Worm (Caenorhabditis elegans) whole organism, mixed stage, embryonic: ENCODE results near the gene C06H5.8.
"Not testable (repeated sequence)": the region's sequence is repeated elsewhere in the genome, so short reads cannot be mapped to it uniquely, and the experiment has no call there.

Source experiments
- M03D4.4 ChIP-seq: sonication (generic microtip); optimal IDR thresholded peaks from 2 replicates; lab custom pipeline; 2017; ENCODE audit warnings: mild to moderate bottlenecking, missing genetic modification characterization, missing compliant biosample characterization
- bed-3 ChIP-seq: fragments of 200-800 bp; sonication (Bioruptor generic); optimal IDR thresholded peaks from 3 replicates; lab custom pipeline; 2018; ENCODE audit warnings: mild to moderate bottlenecking, missing genetic modification characterization, moderate library complexity, missing compliant biosample characterization
- blmp-1 ChIP-seq: fragments of 150-350 bp; optimal IDR thresholded peaks from 2 replicates; lab custom pipeline; 2014; ENCODE audit warnings: missing biosample characterization, missing genetic modification characterization
- ceh-39 ChIP-seq: fragments of 150-350 bp; optimal IDR thresholded peaks from 2 replicates; lab custom pipeline; 2014; ENCODE audit warnings: missing biosample characterization, missing genetic modification characterization
- ceh-43 ChIP-seq: fragments of 200-800 bp; sonication (Bioruptor generic); optimal IDR thresholded peaks from 2 replicates; lab custom pipeline; 2018; ENCODE audit warnings: mild to moderate bottlenecking, missing genetic modification characterization, moderate library complexity, missing compliant biosample characterization
- ceh-83 ChIP-seq: fragments of 200-800 bp; sonication (Bioruptor generic); optimal IDR thresholded peaks from 2 replicates; lab custom pipeline; 2018; ENCODE audit warnings: mild to moderate bottlenecking, missing genetic modification characterization, missing compliant biosample characterization
- ces-1 ChIP-seq: fragments of 150-350 bp; optimal IDR thresholded peaks from 2 replicates; lab custom pipeline; 2014; ENCODE audit warnings: missing biosample characterization, missing genetic modification reagents, missing genetic modification characterization
- cnd-1 ChIP-seq: fragments of 200-800 bp; sonication (Bioruptor generic); optimal IDR thresholded peaks from 2 replicates; lab custom pipeline; 2018; ENCODE audit warnings: mild to moderate bottlenecking, missing genetic modification characterization, missing compliant biosample characterization
- drap-1 ChIP-seq: fragments of 200-800 bp; sonication (Bioruptor generic); optimal IDR thresholded peaks from 3 replicates; lab custom pipeline; 2018; ENCODE audit warnings: mild to moderate bottlenecking, missing genetic modification characterization, missing compliant biosample characterization
- elt-1 ChIP-seq: sonication (generic microtip); optimal IDR thresholded peaks from 2 replicates; lab custom pipeline; 2017; ENCODE audit warnings: missing genetic modification characterization, mild to moderate bottlenecking, missing compliant biosample characterization, antibody characterized with exemption, moderate library complexity, borderline replicate concordance; ENCODE audit not compliant: insufficient read depth
- elt-3 ChIP-seq: fragments of 150-350 bp; optimal IDR thresholded peaks from 2 replicates; lab custom pipeline; 2014; ENCODE audit warnings: missing biosample characterization, missing genetic modification characterization
- flh-1 ChIP-seq: fragments of 200-800 bp; sonication (Bioruptor generic); optimal IDR thresholded peaks from 2 replicates; lab custom pipeline; 2018; ENCODE audit warnings: mild to moderate bottlenecking, missing genetic modification characterization, moderate library complexity, missing compliant biosample characterization
- hlh-1 ChIP-seq: fragments of 150-350 bp; optimal IDR thresholded peaks from 2 replicates; lab custom pipeline; 2014; ENCODE audit warnings: missing biosample characterization, missing genetic modification reagents, missing genetic modification characterization
- lin-13 ChIP-seq: fragments of 150-350 bp; optimal IDR thresholded peaks from 2 replicates; lab custom pipeline; 2014; ENCODE audit warnings: missing biosample characterization, missing genetic modification characterization
- lin-32 ChIP-seq: fragments of 200-800 bp; sonication (Bioruptor generic); optimal IDR thresholded peaks from 2 replicates; lab custom pipeline; 2018; ENCODE audit warnings: mild to moderate bottlenecking, missing genetic modification characterization, missing compliant biosample characterization
- lsy-2 ChIP-seq: fragments of 150-350 bp; optimal IDR thresholded peaks from 2 replicates; lab custom pipeline; 2014; ENCODE audit warnings: missing biosample characterization, missing genetic modification characterization
- mab-5 ChIP-seq: fragments of 150-350 bp; optimal IDR thresholded peaks from 2 replicates; lab custom pipeline; 2014; ENCODE audit warnings: missing biosample characterization, missing genetic modification characterization
- mep-1 ChIP-seq: fragments of 150-350 bp; optimal IDR thresholded peaks from 2 replicates; lab custom pipeline; 2017; ENCODE audit warnings: missing biosample characterization, missing genetic modification reagents, missing genetic modification characterization, inconsistent platforms
- mls-2 ChIP-seq: sonication (generic microtip); optimal IDR thresholded peaks from 2 replicates; lab custom pipeline; 2016; ENCODE audit warnings: mild to moderate bottlenecking, missing genetic modification characterization, moderate library complexity, missing compliant biosample characterization
- nhr-237 ChIP-seq: fragments of 150-350 bp; optimal IDR thresholded peaks from 2 replicates; lab custom pipeline; 2014; ENCODE audit warnings: missing biosample characterization, missing genetic modification characterization
- nhr-28 ChIP-seq: fragments of 150-350 bp; optimal IDR thresholded peaks from 2 replicates; lab custom pipeline; 2014; ENCODE audit warnings: missing biosample characterization, missing genetic modification characterization
- nhr-76 ChIP-seq: sonication (generic microtip); optimal IDR thresholded peaks from 2 replicates; lab custom pipeline; 2017; ENCODE audit warnings: missing biosample characterization, missing genetic modification characterization
- pha-4 ChIP-seq: fragments of 150-350 bp; optimal IDR thresholded peaks from 2 replicates; lab custom pipeline; 2018; ENCODE audit warnings: missing biosample characterization, missing genetic modification reagents, missing genetic modification characterization
- sptf-1 ChIP-seq: sonication (generic microtip); optimal IDR thresholded peaks from 2 replicates; lab custom pipeline; 2017; ENCODE audit warnings: mild to moderate bottlenecking, missing genetic modification characterization, moderate library complexity, missing compliant biosample characterization
- tbx-8 ChIP-seq: fragments of 200-800 bp; sonication (Bioruptor generic); optimal IDR thresholded peaks from 2 replicates; lab custom pipeline; 2018; ENCODE audit warnings: mild to moderate bottlenecking, missing genetic modification characterization, moderate library complexity, missing compliant biosample characterization
- unc-62 ChIP-seq: fragments of 150-350 bp; optimal IDR thresholded peaks from 2 replicates; lab custom pipeline; 2014; ENCODE audit warnings: missing biosample characterization, missing genetic modification reagents, missing genetic modification characterization
- ztf-11 ChIP-seq: fragments of 150-350 bp; optimal IDR thresholded peaks from 2 replicates; lab custom pipeline; 2014; ENCODE audit warnings: missing biosample characterization, missing genetic modification characterization

The C06H5.8 gene

DNA sequence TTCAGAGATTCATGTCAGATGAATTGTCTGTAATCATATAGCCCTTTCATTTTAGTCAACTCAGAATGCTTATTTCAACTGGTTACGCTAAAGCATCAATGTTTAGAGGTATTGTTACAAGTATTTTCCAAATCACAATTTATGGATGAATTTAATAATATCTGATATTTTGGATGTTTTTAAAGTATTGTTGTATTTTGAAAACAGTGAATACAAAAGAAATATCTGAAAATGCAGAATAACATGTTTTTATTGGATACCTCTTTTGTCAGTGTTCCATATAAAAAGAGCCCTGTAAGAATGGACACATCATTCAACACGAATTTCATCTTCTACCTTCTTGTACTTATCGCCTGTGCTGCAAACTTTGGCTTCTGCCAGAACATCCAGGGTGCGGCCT, 24.3 kb upstream of the C06H5.8 start, which contains the start of gene C06H5.12:
Gene C06H5.12 (plus strand): TSS at position 301 of the 400 bp plus-strand sequence.
- TF ChIP-seq nhr-76, blmp-1, mab-5 (tag; lab: Kevin White, UChicago): not testable (repeated sequence)

DNA sequence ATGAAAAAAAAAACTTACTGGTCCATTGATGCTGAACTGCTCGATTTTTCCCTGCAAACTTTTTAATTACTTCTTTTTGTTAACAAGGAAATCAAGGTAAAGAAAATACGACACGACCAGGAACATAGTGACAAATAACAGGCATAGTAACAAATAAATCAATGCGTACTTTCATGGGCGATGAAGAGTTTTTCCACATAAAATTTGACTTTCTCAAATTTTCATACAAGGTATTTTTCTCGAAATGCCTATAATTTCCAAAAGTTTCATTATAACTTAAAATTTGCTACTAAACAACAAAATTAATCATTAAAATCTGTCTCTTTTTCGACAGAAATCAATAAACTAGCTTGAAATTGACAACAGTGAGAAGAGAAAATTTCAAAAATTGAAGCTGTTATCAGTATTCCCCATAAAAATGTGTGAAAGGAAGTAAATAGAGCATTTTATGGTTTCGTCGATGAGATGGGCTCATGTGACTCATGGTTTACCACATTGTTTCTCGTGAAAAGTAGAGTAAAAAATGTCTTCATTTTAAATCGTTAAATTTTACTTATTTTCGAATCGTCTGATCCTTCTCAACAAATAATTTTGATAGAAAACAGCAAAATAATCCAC, 22.0 kb upstream of the C06H5.8 start, which contains the start of gene fbxa-156:
Gene fbxa-156 (minus strand): TSS at position 51 of the 618 bp plus-strand sequence.
- no peak for TF ChIP-seq blmp-1 (tag; lab: Kevin White, UChicago)
- TF ChIP-seq elt-1 (tag; lab: Kevin White, UChicago): no peak
- TF ChIP-seq flh-1 (GFP tag; lab: Kevin White, UChicago): no peak
- no peak for TF ChIP-seq drap-1 (GFP tag; lab: Kevin White, UChicago)
- no peak for TF ChIP-seq elt-3 (tag; lab: Kevin White, UChicago)

DNA sequence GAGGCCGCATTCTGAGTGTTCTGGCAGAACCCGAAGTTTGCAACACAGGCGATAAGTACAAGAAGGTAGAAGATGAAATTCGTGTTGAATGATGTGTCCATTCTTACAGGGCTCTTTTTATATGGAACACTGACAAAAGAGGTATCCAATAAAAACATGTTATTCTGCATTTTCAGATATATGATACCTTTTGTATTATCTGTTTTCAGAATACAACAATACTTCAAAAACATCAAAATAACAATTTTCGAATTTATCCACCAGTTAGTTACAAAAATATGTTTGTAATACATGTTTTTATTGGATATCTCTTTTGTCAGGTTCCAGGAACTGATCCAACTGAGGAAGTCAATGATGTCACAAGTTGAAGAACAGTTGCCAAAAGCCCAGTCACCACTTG, 21.2 kb upstream of the C06H5.8 start, which contains the start of gene C06H5.13:
Gene C06H5.13 (minus strand): TSS at position 101 of the 400 bp plus-strand sequence.
- TF ChIP-seq drap-1 (GFP tag; lab: Kevin White, UChicago); flh-1 (GFP tag; lab: Kevin White, UChicago); bed-3: not testable (repeated sequence)

DNA sequence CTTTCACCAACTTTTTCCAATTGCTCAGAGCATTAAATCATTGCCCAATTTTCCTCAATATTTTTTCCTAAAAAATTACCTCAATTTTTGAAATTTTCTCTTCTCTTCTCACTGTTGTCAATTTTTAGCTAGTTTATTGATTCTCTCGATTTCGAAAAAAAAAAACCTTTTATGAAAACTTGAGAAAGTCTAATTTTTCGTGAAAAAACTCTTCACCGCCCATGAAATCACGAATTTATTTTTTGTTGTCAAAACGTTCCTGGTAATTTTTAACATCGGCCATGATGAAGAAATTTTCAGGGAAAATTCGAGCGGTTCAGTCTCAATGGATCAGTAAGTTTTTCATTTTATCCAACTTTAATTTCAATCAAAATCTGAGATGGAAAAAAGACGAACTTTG, 19.3 kb upstream of the C06H5.8 start, which contains the start of gene fbxa-157:
Gene fbxa-157 (plus strand): TSS at position 301 of the 400 bp plus-strand sequence.
- TF ChIP-seq nhr-76 (tag; lab: Kevin White, UChicago) (no peak), lin-13 (tag; lab: Kevin White, UChicago) (no peak), unc-62 (GFP tag; lab: Kevin White, UChicago) (no peak), ceh-43 (no peak), flh-1 (GFP tag; lab: Kevin White, UChicago) (no peak), ceh-39 (no peak)

DNA sequence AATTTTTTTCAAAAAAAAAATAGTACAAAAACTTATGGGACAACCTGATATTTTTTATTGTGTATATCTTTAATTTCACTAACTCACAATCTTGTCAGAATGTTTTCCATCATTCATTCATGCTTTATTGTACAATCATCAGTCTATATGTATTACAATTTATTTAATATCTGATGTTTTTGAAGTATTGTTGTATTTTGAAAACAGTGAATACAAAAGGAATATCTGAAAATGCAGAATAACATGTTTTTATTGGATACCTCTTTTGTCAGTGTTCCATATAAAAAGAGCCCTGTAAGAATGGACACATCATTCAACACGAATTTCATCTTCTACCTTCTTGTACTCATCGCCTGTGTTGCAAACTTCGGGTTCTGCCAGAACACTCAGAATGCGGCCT, 15.0 kb upstream of the C06H5.8 start, which contains the start of gene C06H5.14:
Gene C06H5.14 (plus strand): TSS at position 301 of the 400 bp plus-strand sequence.
- not testable (repeated sequence) for TF ChIP-seq ceh-43; M03D4.4 (tag; lab: Kevin White, UChicago); lin-32 (GFP tag; lab: Kevin White, UChicago)

DNA sequence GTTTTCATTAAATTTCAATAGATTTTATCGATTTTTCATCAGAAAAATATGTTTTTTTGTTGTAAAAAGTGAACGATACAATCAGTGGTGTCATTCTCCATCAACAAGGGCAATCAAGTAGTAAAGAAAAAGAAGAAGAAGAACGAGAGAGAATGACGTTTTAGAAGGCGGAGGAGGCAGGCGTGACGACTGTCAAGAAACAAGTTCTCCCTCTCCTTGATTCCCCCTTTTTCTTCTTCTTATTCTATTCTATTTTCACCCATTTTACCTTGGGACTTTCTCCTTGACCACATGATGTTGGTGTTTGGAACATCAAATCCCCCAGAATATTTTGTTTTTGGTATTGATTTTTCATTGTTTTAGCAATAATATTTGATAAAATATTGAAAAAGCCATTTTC, 13.1 kb upstream of the C06H5.8 start:
- no peak for TF ChIP-seq nhr-28 (tag; lab: Kevin White, UChicago)
- no peak for TF ChIP-seq tbx-8 (GFP tag; lab: Kevin White, UChicago)
- TF ChIP-seq drap-1 (GFP tag; lab: Kevin White, UChicago): no peak
- no peak for TF ChIP-seq ces-1 (GFP tag; lab: Kevin White, UChicago)
- TF ChIP-seq lin-32 (GFP tag; lab: Kevin White, UChicago): no peak
- TF ChIP-seq unc-62 (GFP tag; lab: Kevin White, UChicago): no peak
- no peak for TF ChIP-seq bed-3
- TF ChIP-seq elt-1 (tag; lab: Kevin White, UChicago): no peak

DNA sequence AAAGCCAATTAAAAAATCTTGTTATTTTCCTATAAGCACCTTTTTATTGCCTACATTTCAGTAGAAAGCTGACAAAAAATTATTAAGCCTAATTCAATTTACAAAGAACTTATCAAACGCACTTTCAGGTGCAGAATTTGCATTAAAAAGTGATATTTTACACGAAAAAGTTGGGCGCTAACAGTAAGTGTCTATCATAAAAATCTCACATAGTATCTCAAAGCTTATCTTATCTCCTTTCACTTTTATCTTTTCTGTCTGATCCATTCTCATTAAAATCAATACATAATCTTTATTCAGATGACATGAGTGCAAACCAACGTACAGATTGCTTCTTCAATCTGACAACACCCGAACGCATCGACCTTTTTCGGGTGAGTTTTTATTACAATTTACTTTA, 8.8 kb upstream of the C06H5.8 start, which contains the start of gene dcar-1:
Gene dcar-1 (plus strand): TSS at position 301 of the 400 bp plus-strand sequence.
- no peak for TF ChIP-seq mep-1 (tag; lab: Kevin White, UChicago)
- no peak for TF ChIP-seq nhr-28 (tag; lab: Kevin White, UChicago)
- no peak for TF ChIP-seq lin-32 (GFP tag; lab: Kevin White, UChicago)
- TF ChIP-seq drap-1 (GFP tag; lab: Kevin White, UChicago): no peak
- no peak for TF ChIP-seq ztf-11
- no peak for TF ChIP-seq cnd-1
- no peak for TF ChIP-seq ceh-83 (GFP tag; lab: Kevin White, UChicago)
- no peak for TF ChIP-seq mls-2
- TF ChIP-seq elt-3 (tag; lab: Kevin White, UChicago): peak; percentile 36

DNA sequence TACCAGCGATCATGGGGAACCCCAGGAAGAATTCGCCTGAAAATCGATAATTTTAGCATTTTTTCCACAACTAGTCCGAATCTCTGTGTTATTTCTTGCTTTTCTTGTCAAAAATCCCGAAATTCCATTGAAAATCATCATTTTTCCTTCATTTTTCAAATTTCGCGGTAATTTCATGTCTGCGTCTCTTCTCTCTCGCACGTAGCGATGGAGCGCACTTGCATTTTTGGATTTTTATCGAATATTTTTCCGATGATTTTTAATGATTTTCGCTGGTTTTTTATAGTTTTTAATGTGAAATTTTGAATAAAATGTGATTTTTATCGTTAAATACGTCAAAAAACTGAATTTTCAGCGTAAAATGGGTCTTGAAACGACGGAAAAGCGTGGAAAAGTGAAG, 2.6 kb downstream of the C06H5.8 start, which contains the start of gene E01B7.2:
Gene E01B7.2 (plus strand): TSS at position 350 of the 400 bp plus-strand sequence.
- TF ChIP-seq nhr-237 (tag; lab: Kevin White, UChicago) (peak; percentile 37), ceh-39 (peak; percentile 86), blmp-1 (tag; lab: Kevin White, UChicago) (no peak), pha-4 (tag; lab: Kevin White, UChicago) (peak; percentile 57), flh-1 (GFP tag; lab: Kevin White, UChicago) (no peak), mls-2 (no peak), sptf-1 (tag; lab: Kevin White, UChicago) (peak; percentile 10), mep-1 (tag; lab: Kevin White, UChicago) (peak; percentile 43), lsy-2 (peak; percentile 63), ces-1 (GFP tag; lab: Kevin White, UChicago) (peak; percentile 51), lin-13 (tag; lab: Kevin White, UChicago) (peak; percentile 72), hlh-1 (tag; lab: Kevin White, UChicago) (peak; percentile 5), elt-1 (tag; lab: Kevin White, UChicago) (no peak)
